Worm (Caenorhabditis elegans) whole organism, young adult: ENCODE measurements around the gene F55E10.2.

Experiments
- C17E4.6 ChIP-seq: fragments of 200-800 bp; sonication (Bioruptor generic); IDR thresholded peaks from 2 replicates; pipeline ENCODE4 v1.3.6; 2022; ENCODE audit warnings: missing genetic modification reagents, missing genetic modification characterization, missing compliant biosample characterization
- ama-1 ChIP-seq, 3 experiments: fragments of 150-350 bp in 1 of 3; sonication (generic microtip) in 2 of 3; optimal IDR thresholded peaks; 2 replicates each; lab custom pipeline; 2014 to 2018; ENCODE audit warnings: missing biosample characterization in 2 of 3, missing genetic modification characterization in 2 of 3, missing genetic modification reagents in 2 of 3
- aptf-3 ChIP-seq: fragments of 200-800 bp; sonication (Bioruptor generic); IDR thresholded peaks from 2 replicates; pipeline ENCODE4 v1.3.6; 2022; ENCODE audit warnings: missing genetic modification characterization, missing compliant biosample characterization
- bed-1 ChIP-seq: fragments of 200-800 bp; sonication (Bioruptor generic); IDR thresholded peaks from 2 replicates; pipeline ENCODE4 v1.3.6; 2022; ENCODE audit warnings: missing genetic modification reagents, missing genetic modification characterization, missing compliant biosample characterization
- ccch-3 ChIP-seq: fragments of 200-800 bp; sonication (Bioruptor generic); optimal IDR thresholded peaks from 2 replicates; lab custom pipeline; 2018; ENCODE audit warnings: mild to moderate bottlenecking, missing genetic modification characterization, missing compliant biosample characterization
- die-1 ChIP-seq: sonication (generic microtip); optimal IDR thresholded peaks from 2 replicates; lab custom pipeline; 2016; ENCODE audit warnings: missing genotype, mild to moderate bottlenecking, missing genetic modification characterization, missing compliant biosample characterization
- efl-1 ChIP-seq: fragments of 150-350 bp; optimal IDR thresholded peaks from 2 replicates; lab custom pipeline; 2014; ENCODE audit warnings: missing biosample characterization, missing genetic modification reagents, missing genetic modification characterization
- ets-4 ChIP-seq: fragments of 200-800 bp; sonication (Bioruptor generic); optimal IDR thresholded peaks from 2 replicates; lab custom pipeline; 2018; ENCODE audit warnings: mild to moderate bottlenecking, missing genetic modification characterization, missing compliant biosample characterization
- madf-8 ChIP-seq: fragments of 200-800 bp; sonication (Bioruptor generic); conservative IDR thresholded peaks from 2 replicates; pipeline ENCODE4 v1.3.6; 2022; ENCODE audit warnings: missing genetic modification reagents, missing genetic modification characterization, missing compliant biosample characterization
- unc-62 ChIP-seq: fragments of 150-350 bp; optimal IDR thresholded peaks from 2 replicates; lab custom pipeline; 2014; ENCODE audit warnings: missing biosample characterization, missing genetic modification reagents, missing genetic modification characterization

ce11 chrX:8320889-8321288 is 19.6 kb upstream of the F55E10.2 start, which contains the start of gene pqn-57:
- TF ChIP-seq bed-1 (GFP tag; lab: Robert Waterston, UW) (no peak), die-1 (no peak), aptf-3 (GFP tag; lab: Robert Waterston, UW) (no peak), madf-8 (no peak), unc-62 (GFP tag; lab: Kevin White, UChicago) (no peak), ama-1 (optimal IDR thresholded peaks at IDR 0.05; lab: Kevin White, UChicago) (no peak), ama-1 (GFP tag; optimal IDR thresholded peaks at IDR 0.05; lab: Kevin White, UChicago) (no peak), C17E4.6 (GFP tag; lab: Robert Waterston, UW) (no peak), ccch-3 (GFP tag; lab: Kevin White, UChicago) (no peak), efl-1 (GFP tag; lab: Kevin White, UChicago) (no peak), ets-4 (GFP tag; lab: Kevin White, UChicago) (no peak)
